Worm (Caenorhabditis elegans): Measurements from ENCODE around the gene F35E8.9.

DNA sequence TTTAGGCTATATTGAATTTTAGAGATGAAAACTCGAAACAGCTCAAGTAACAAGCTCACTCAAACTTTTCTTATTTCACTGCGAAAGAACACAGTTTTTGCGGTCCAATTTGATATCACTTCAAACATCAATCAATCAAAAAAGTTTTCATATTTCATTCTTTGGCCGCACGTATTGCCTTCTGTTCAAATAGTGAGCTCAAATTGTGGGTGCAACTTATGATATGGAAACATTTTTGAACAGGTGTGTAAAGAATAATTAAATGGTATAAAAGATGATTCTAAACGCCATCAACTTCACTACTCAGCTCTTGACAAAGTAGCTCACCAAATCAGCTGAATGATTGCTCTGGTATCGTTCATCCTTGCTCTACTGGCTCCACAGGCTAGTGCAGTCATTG is 17.7 kb downstream of the F35E8.9 start, which contains the start of gene T06C12.14:
- no peak for TF ChIP-seq dpl-1 (GFP tag; optimal IDR thresholded peaks at IDR 0.05)
- TF ChIP-seq egl-27 (tag; optimal IDR thresholded peaks at IDR 0.05) = no peak
- no peak for TF ChIP-seq lsy-2 (tag; optimal IDR thresholded peaks at IDR 0.05)
- no peak for TF ChIP-seq blmp-1 (tag; optimal IDR thresholded peaks at IDR 0.05)
- no peak for TF ChIP-seq efl-1 (optimal IDR thresholded peaks at IDR 0.05)
- TF ChIP-seq efl-1 (GFP tag; optimal IDR thresholded peaks at IDR 0.05 in 1 of 2) = no peak
- TF ChIP-seq ces-1 (GFP tag; optimal IDR thresholded peaks at IDR 0.05) = no peak
- no peak for TF ChIP-seq hlh-17 (GFP tag; optimal IDR thresholded peaks at IDR 0.05; ENCODE audit: borderline replicate concordance)
- no peak for TF ChIP-seq irx-1 (tag; optimal IDR thresholded peaks at IDR 0.05)
- TF ChIP-seq ztf-11 (tag; optimal IDR thresholded peaks at IDR 0.05) = no peak
- TF ChIP-seq hpl-2 (GFP tag; optimal IDR thresholded peaks at IDR 0.05) = no peak
- no peak for TF ChIP-seq ceh-90 (tag; optimal IDR thresholded peaks at IDR 0.05)
- no peak for TF ChIP-seq aha-1 (tag; optimal IDR thresholded peaks at IDR 0.05)
- no peak for TF ChIP-seq ama-1 (optimal IDR thresholded peaks at IDR 0.05)
